Worm (Caenorhabditis elegans) whole organism, L4/young adult: ENCODE data around the gene aqp-4.

Experiments
- W03F9.2 ChIP-seq: fragments of 150-350 bp; optimal IDR thresholded peaks from 2 replicates; lab custom pipeline; 2014; ENCODE audit warnings: missing biosample characterization, missing genetic modification characterization
- him-1 ChIP-seq: sonication (generic microtip); optimal IDR thresholded peaks from 2 replicates; lab custom pipeline; 2016; ENCODE audit warnings: missing genotype, missing genetic modification reagents, missing genetic modification characterization, missing compliant biosample characterization

ce11 chrV:9775734-9776133, 38.4 kb downstream of the aqp-4 start, which contains the start of gene F46B6.12:
- no peak for TF ChIP-seq W03F9.2 (tag; lab: Kevin White, UChicago)
- TF ChIP-seq him-1 (tag; lab: Kevin White, UChicago), result no peak
